Fruit fly (Drosophila melanogaster): ENCODE data around the gene rg.

DNA sequence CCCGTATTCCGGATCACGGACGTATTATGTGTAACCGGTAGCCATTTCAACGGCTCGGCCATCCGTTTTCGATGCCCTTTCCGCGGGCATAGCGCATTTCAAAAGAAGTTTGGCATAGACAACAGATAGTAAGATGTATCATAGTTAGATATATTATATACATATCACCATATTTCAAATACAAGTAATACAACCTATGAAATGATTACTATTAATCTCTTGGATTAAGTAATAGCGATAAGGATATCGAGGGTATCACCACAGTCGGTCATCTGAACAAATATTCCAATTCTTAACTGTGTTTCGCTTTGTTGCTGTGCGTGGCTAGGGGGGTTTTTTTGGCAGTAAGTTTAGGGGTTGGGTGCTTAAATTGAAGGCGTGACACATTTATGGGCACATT, 10.1 kb downstream of the rg start:
- TF ChIP-seq CG9948 (tag; optimal IDR thresholded peaks at IDR 0.05) (no peak), CG8301 (tag; optimal IDR thresholded peaks at IDR 0.05) (no peak), CG17806 (tag; optimal IDR thresholded peaks at IDR 0.05) (no peak), fd96Ca (GFP tag; IDR thresholded peaks at IDR 0.05) (no peak), CG4496 (GFP tag; IDR thresholded peaks at IDR 0.05) (no peak)
